Fruit fly (Drosophila melanogaster): ENCODE data around the gene MTPAP.

MTPAP gene

dm6 chrX:1311218-1311617 is 37.9 kb downstream of the MTPAP start:
- TF ChIP-seq CG8478 (optimal IDR thresholded peaks at IDR 0.05) (no peak), CTCF (optimal IDR thresholded peaks at IDR 0.05) (no peak)

- TF ChIP-seq CTCF (optimal IDR thresholded peaks at IDR 0.05): no peak
- TF ChIP-seq CG8478 (optimal IDR thresholded peaks at IDR 0.05): no peak
Measured at dm6 chrX:1308444-1308843, 40.7 kb downstream of the MTPAP start.

dm6 chrX:1303961-1304360 is 45.2 kb downstream of the MTPAP start:
- TF ChIP-seq CG8478 (optimal IDR thresholded peaks at IDR 0.05) (no peak), CTCF (optimal IDR thresholded peaks at IDR 0.05) (no peak)

dm6 chrX:1299928-1300327 is 49.2 kb downstream of the MTPAP start:
- no peak for TF ChIP-seq CG8478 (optimal IDR thresholded peaks at IDR 0.05)
- TF ChIP-seq CTCF (optimal IDR thresholded peaks at IDR 0.05): peak; percentile 65 to 70

- TF ChIP-seq CTCF (optimal IDR thresholded peaks at IDR 0.05): no peak
- no peak for TF ChIP-seq CG8478 (optimal IDR thresholded peaks at IDR 0.05)
Measured at dm6 chrX:1298287-1298686, 50.9 kb downstream of the MTPAP start, which contains the start of gene CG32811. CG32811 (minus strand) TSS chrX:1298387.
